Worm (Caenorhabditis elegans): ENCODE results near the gene nlp-34.

Gene nlp-34

DNA sequence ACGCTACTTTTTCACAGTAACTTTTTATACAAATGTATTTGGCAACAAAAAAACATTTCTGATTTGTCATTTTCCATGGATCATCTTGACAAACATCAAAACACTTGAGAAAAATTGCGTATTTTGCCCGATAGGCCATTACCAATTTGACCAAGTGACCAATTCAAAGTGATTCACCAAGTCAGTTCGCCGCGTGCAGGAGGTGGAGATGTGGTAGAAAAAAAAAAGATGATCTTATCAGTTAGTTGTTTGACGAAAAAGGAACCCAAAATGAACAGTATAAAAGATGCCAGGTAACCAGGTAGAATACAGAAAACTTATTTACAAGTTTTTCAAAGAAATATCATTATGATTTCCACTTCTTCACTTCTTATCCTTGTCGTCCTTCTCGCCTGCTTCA, 10.1 kb upstream of the nlp-34 start, which contains the start of gene nlp-27:
Gene nlp-27 (plus strand): TSS at position 309 of the 400 bp plus-strand sequence.
- TF ChIP-seq F37B4.10 (GFP tag; IDR thresholded peaks at IDR 0.05) (no peak), akir-1 (GFP tag; optimal IDR thresholded peaks at IDR 0.05) (no peak), dpl-1 (GFP tag; optimal IDR thresholded peaks at IDR 0.05) (no peak), gei-17 (GFP tag; optimal IDR thresholded peaks at IDR 0.05) (no peak), nfya-1 (tag; optimal IDR thresholded peaks at IDR 0.05; ENCODE audit: borderline replicate concordance, insufficient read depth) (no peak), nhr-120 (GFP tag; IDR thresholded peaks at IDR 0.05) (no peak), lag-1 (GFP tag; IDR thresholded peaks at IDR 0.05) (no peak), T26A5.8 (tag; optimal IDR thresholded peaks at IDR 0.05) (no peak), hmg-20 (GFP tag; IDR thresholded peaks at IDR 0.05) (no peak), F49E8.2 (tag; optimal IDR thresholded peaks at IDR 0.05; ENCODE audit: insufficient read depth) (no peak), ceh-27 (GFP tag; optimal IDR thresholded peaks at IDR 0.05) (no peak), mcd-1 (GFP tag; IDR thresholded peaks at IDR 0.05) (no peak), lin-35 (GFP tag; optimal IDR thresholded peaks at IDR 0.05) (no peak), rec-8 (tag; optimal IDR thresholded peaks at IDR 0.05) (no peak), Y79H2A.3 (GFP tag; conservative IDR thresholded peaks at IDR 0.05) (no peak)

DNA sequence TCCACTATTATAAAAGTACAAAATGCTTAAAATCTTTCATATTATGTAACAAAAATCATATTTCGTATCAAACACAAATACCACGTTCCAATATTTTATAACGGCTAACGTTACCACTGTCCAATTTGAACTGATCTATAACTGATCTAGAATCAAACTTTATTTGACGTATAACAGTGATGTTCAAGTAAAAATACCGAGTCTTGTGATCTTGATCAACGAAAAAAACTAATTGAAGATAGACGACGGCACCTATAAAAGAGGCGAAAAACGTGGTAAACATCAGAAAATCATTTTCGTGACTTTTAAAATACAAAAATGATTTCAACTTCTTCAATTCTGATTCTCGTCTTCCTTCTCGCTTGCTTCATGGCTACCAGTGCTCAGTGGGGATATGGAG, 8.7 kb upstream of the nlp-34 start, which contains the start of gene nlp-28:
Gene nlp-28 (plus strand): TSS at position 285 of the 400 bp plus-strand sequence.
- TF ChIP-seq lsy-27 (tag; optimal IDR thresholded peaks at IDR 0.05; ENCODE audit: borderline replicate concordance, insufficient read depth) (no peak), ama-1 (optimal IDR thresholded peaks at IDR 0.05) (peak; percentile 39), ama-1 (GFP tag; optimal IDR thresholded peaks at IDR 0.05) (no peak)

DNA sequence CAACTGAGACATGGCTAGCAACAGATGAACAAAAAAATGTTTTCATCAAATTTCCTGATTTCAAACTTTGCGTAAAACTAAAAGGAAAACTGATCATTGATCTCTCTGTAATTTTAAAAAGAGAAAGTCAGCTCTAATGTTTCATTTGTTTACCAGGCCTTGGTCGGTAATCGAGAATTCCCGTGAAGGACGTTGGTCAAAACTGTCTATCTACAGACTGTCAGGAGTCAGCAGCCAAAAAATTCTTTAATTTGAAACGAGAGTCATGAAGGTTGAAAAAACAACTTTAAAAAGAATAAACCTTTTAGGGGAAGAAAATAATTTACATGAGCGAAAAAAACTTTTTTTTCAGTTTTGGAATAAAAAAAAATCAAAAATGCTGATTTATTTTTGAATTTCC, 6.2 kb upstream of the nlp-34 start:
- TF ChIP-seq nfya-1 (tag; optimal IDR thresholded peaks at IDR 0.05; ENCODE audit: borderline replicate concordance, insufficient read depth) (no peak), ceh-100 (GFP tag; IDR thresholded peaks at IDR 0.05) (no peak), Y53G8AR.9 (GFP tag; conservative IDR thresholded peaks at IDR 0.05) (no peak), hmg-1.2 (GFP tag; IDR thresholded peaks at IDR 0.05) (no peak), ztf-3 (GFP tag; optimal IDR thresholded peaks at IDR 0.05) (no peak), rec-8 (tag; optimal IDR thresholded peaks at IDR 0.05) (no peak), nfya-2 (GFP tag; IDR thresholded peaks at IDR 0.05) (no peak), K12H6.12 (tag; optimal IDR thresholded peaks at IDR 0.05) (no peak), lin-35 (GFP tag; optimal IDR thresholded peaks at IDR 0.05) (no peak), Y53F4B.3 (GFP tag; IDR thresholded peaks at IDR 0.05) (no peak), lag-1 (GFP tag; IDR thresholded peaks at IDR 0.05) (no peak), atf-7 (tag; optimal IDR thresholded peaks at IDR 0.05) (no peak), aptf-2 (GFP tag; conservative IDR thresholded peaks at IDR 0.05) (no peak), nhr-179 (tag; optimal IDR thresholded peaks at IDR 0.05) (no peak), let-607 (tag; optimal IDR thresholded peaks at IDR 0.05) (no peak)

DNA sequence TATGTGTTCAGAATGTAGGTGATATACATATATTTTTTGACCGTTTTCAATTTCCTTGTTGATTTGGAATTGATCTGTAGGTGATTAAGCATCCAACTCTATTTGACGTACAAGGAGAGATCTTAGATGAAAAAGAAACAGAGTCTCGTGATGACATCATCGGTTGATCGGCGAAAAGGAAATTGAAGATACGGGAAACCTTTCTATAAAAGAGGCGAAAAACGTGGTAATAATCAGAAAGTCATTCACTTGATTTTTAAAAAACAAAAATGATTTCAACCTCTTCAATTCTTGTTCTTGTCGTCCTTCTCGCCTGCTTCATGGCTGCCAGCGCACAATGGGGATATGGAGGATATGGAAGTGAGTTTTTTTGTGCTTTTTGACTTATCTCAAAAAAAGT, 5.2 kb upstream of the nlp-34 start, which contains the start of gene nlp-29:
Gene nlp-29 (plus strand): TSS at position 248 of the 400 bp plus-strand sequence.
- no peak for TF ChIP-seq dpff-1 (tag; optimal IDR thresholded peaks at IDR 0.05)
- TF ChIP-seq B0035.1 (tag; optimal IDR thresholded peaks at IDR 0.05): no peak
- TF ChIP-seq C06A6.2 (GFP tag; conservative IDR thresholded peaks at IDR 0.05): no peak
- TF ChIP-seq repo-1 (tag; optimal IDR thresholded peaks at IDR 0.05): no peak
- no peak for TF ChIP-seq Y53G8AR.9 (GFP tag; conservative IDR thresholded peaks at IDR 0.05)
- no peak for TF ChIP-seq lin-54 (GFP tag; optimal IDR thresholded peaks at IDR 0.05)
- TF ChIP-seq nfya-2 (GFP tag; IDR thresholded peaks at IDR 0.05): no peak
- TF ChIP-seq efl-1 (GFP tag; optimal IDR thresholded peaks at IDR 0.05): no peak
- TF ChIP-seq mcd-1 (GFP tag; IDR thresholded peaks at IDR 0.05): no peak
- no peak for TF ChIP-seq nhr-120 (GFP tag; IDR thresholded peaks at IDR 0.05)
- TF ChIP-seq lin-40 (tag; optimal IDR thresholded peaks at IDR 0.05): no peak
